Fruit fly (Drosophila melanogaster) whole organism, prepupa: ENCODE measurements around the gene CG11726.
A peak's percentile ranks its signal among the peaks of the same experiment; 100 is the strongest.

Experiments used
- Blimp-1 ChIP-seq: fragments of 200-800 bp; sonication (Bioruptor generic); optimal IDR thresholded peaks from 3 replicates; lab custom pipeline; 2017; ENCODE audit warnings: missing biosample characterization, missing genetic modification characterization, mild to moderate bottlenecking, moderate library complexity, missing genetic modification reagents
- CG11294 ChIP-seq: fragments of 200-800 bp; sonication (Bioruptor generic); IDR thresholded peaks from 2 replicates; pipeline ENCODE4 v1.3.6; 2022; ENCODE audit warnings: missing biosample characterization, missing genetic modification characterization
- CG11762 ChIP-seq: fragments of 200-800 bp; sonication (Bioruptor generic); optimal IDR thresholded peaks from 3 replicates; lab custom pipeline; 2016; ENCODE audit warnings: missing biosample characterization, missing genetic modification characterization; ENCODE audit not compliant: insufficient read depth
- CG11902 ChIP-seq: fragments of 200-800 bp; sonication (Bioruptor generic); optimal IDR thresholded peaks from 3 replicates; lab custom pipeline; 2016; ENCODE audit warnings: missing biosample characterization, missing genetic modification characterization
- CG15336 ChIP-seq: fragments of 200-800 bp; sonication (Bioruptor generic); IDR thresholded peaks from 2 replicates; pipeline ENCODE4 v1.3.6; 2022; ENCODE audit warnings: missing biosample characterization, missing genetic modification characterization
- CG1621 ChIP-seq: fragments of 200-800 bp; sonication (Bioruptor generic); optimal IDR thresholded peaks from 3 replicates; lab custom pipeline; 2018; ENCODE audit warnings: missing biosample characterization, mild to moderate bottlenecking, missing genetic modification characterization
- CG16779 ChIP-seq: fragments of 200-800 bp; sonication (Bioruptor generic); optimal IDR thresholded peaks from 3 replicates; lab custom pipeline; 2017; ENCODE audit warnings: missing biosample characterization, mild to moderate bottlenecking, missing genetic modification characterization
- CG3032 ChIP-seq: fragments of 200-800 bp; optimal IDR thresholded peaks from 2 replicates; lab custom pipeline; 2019; ENCODE audit warnings: missing biosample characterization, mild to moderate bottlenecking, missing genetic modification characterization, moderate library complexity
- CG31627 ChIP-seq: fragments of 200-800 bp; sonication (Bioruptor generic); optimal IDR thresholded peaks from 3 replicates; lab custom pipeline; 2016; ENCODE audit warnings: missing biosample characterization, missing genetic modification characterization
- CG34406 ChIP-seq: fragments of 200-800 bp; sonication (Bioruptor generic); optimal IDR thresholded peaks from 3 replicates; lab custom pipeline; 2016; ENCODE audit warnings: missing biosample characterization, missing genetic modification characterization
- CG3919 ChIP-seq: fragments of 200-800 bp; sonication (Bioruptor generic); optimal IDR thresholded peaks from 3 replicates; lab custom pipeline; 2016; ENCODE audit warnings: missing biosample characterization, missing genetic modification characterization
- CG4318 ChIP-seq: fragments of 200-800 bp; sonication (Bioruptor generic); optimal IDR thresholded peaks from 3 replicates; lab custom pipeline; 2017; ENCODE audit warnings: missing biosample characterization, mild to moderate bottlenecking, missing genetic modification characterization
- CG6276 ChIP-seq: fragments of 200-800 bp; sonication (Bioruptor generic); optimal IDR thresholded peaks from 2 replicates; lab custom pipeline; 2017; ENCODE audit warnings: missing biosample characterization, mild to moderate bottlenecking, missing genetic modification characterization
- CG6792 ChIP-seq: fragments of 200-800 bp; sonication (Bioruptor generic); optimal IDR thresholded peaks from 3 replicates; lab custom pipeline; 2016; ENCODE audit warnings: missing biosample characterization, missing genetic modification characterization
- CG6854 ChIP-seq: fragments of 200-800 bp; sonication (Bioruptor generic); optimal IDR thresholded peaks from 2 replicates; lab custom pipeline; 2017; ENCODE audit warnings: missing biosample characterization, mild to moderate bottlenecking, missing genetic modification characterization
- CG7368 ChIP-seq: fragments of 200-800 bp; sonication (Bioruptor generic); optimal IDR thresholded peaks from 3 replicates; lab custom pipeline; 2016; ENCODE audit warnings: missing biosample characterization, missing genetic modification characterization
- CG8119 ChIP-seq: fragments of 200-800 bp; sonication (Bioruptor generic); IDR thresholded peaks from 3 replicates; pipeline ENCODE4 v1.3.6; 2022; ENCODE audit warnings: missing biosample characterization, missing genetic modification characterization
- CG8319 ChIP-seq: fragments of 200-800 bp; sonication (Bioruptor generic); optimal IDR thresholded peaks from 3 replicates; lab custom pipeline; 2016; ENCODE audit warnings: missing biosample characterization, missing genetic modification characterization
- CG8632 ChIP-seq: fragments of 200-800 bp; sonication (Bioruptor generic); optimal IDR thresholded peaks from 3 replicates; lab custom pipeline; 2016; ENCODE audit warnings: missing biosample characterization, missing genetic modification characterization
- CG9139 ChIP-seq: fragments of 200-800 bp; sonication (Bioruptor generic); optimal IDR thresholded peaks from 3 replicates; lab custom pipeline; 2017; ENCODE audit warnings: missing biosample characterization, mild to moderate bottlenecking, missing genetic modification characterization
- Eip75B ChIP-seq: fragments of 200-800 bp; sonication (Bioruptor generic); optimal IDR thresholded peaks from 3 replicates; lab custom pipeline; 2016; ENCODE audit warnings: missing biosample characterization, missing genetic modification characterization
- Eip93F ChIP-seq: fragments of 200-800 bp; sonication (Bioruptor generic); optimal IDR thresholded peaks from 2 replicates; lab custom pipeline; 2016; ENCODE audit warnings: missing biosample characterization, mild to moderate bottlenecking, missing genetic modification characterization
- Ets21C ChIP-seq: fragments of 200-800 bp; sonication (Bioruptor generic); optimal IDR thresholded peaks from 3 replicates; lab custom pipeline; 2016; ENCODE audit warnings: missing biosample characterization, missing genetic modification characterization
- Ets96B ChIP-seq: fragments of 200-800 bp; optimal IDR thresholded peaks from 2 replicates; lab custom pipeline; 2019; ENCODE audit warnings: missing biosample characterization, mild to moderate bottlenecking, missing genetic modification characterization, moderate library complexity
- Gug ChIP-seq: fragments of 200-800 bp; sonication (Bioruptor generic); IDR thresholded peaks from 2 replicates; pipeline ENCODE4 v1.3.6; 2022; ENCODE audit warnings: missing biosample characterization, missing genetic modification characterization
- Hr38 ChIP-seq: sonication (Bioruptor generic); optimal IDR thresholded peaks from 2 replicates; lab custom pipeline; 2016; ENCODE audit warnings: missing biosample characterization, missing genetic modification characterization
- Hr39 ChIP-seq: fragments of 200-800 bp; sonication (Bioruptor generic); optimal IDR thresholded peaks from 2 replicates; lab custom pipeline; 2016; ENCODE audit warnings: missing biosample characterization, missing genetic modification characterization
- Lpt ChIP-seq: fragments of 200-800 bp; sonication (Bioruptor generic); optimal IDR thresholded peaks from 3 replicates; lab custom pipeline; 2016; ENCODE audit warnings: missing biosample characterization, missing genetic modification characterization
- Met ChIP-seq: fragments of 200-800 bp; sonication (Bioruptor generic); optimal IDR thresholded peaks from 3 replicates; lab custom pipeline; 2016; ENCODE audit warnings: missing biosample characterization, missing genetic modification characterization
- OdsH ChIP-seq: fragments of 200-800 bp; sonication (Bioruptor generic); optimal IDR thresholded peaks from 3 replicates; lab custom pipeline; 2016; ENCODE audit warnings: missing biosample characterization, missing genetic modification characterization
- Smox ChIP-seq: fragments of 200-800 bp; sonication (Bioruptor generic); optimal IDR thresholded peaks from 3 replicates; lab custom pipeline; 2016; ENCODE audit warnings: missing biosample characterization, missing genetic modification characterization
- Sox102F ChIP-seq: fragments of 200-800 bp; sonication (Bioruptor generic); optimal IDR thresholded peaks from 2 replicates; lab custom pipeline; 2016; ENCODE audit warnings: missing biosample characterization, mild to moderate bottlenecking, missing genetic modification characterization
- Sox14 ChIP-seq: fragments of 200-800 bp; sonication (Bioruptor generic); optimal IDR thresholded peaks from 3 replicates; lab custom pipeline; 2016; ENCODE audit warnings: missing biosample characterization, missing genetic modification characterization
- Sox15 ChIP-seq: fragments of 200-800 bp; sonication (Bioruptor generic); optimal IDR thresholded peaks from 3 replicates; lab custom pipeline; 2016; ENCODE audit warnings: missing biosample characterization, missing genetic modification characterization
- acj6 ChIP-seq: fragments of 200-800 bp; sonication (Bioruptor generic); optimal IDR thresholded peaks from 3 replicates; lab custom pipeline; 2016; ENCODE audit warnings: missing biosample characterization, missing genetic modification characterization
- cyc ChIP-seq: fragments of 200-800 bp; sonication (Bioruptor generic); optimal IDR thresholded peaks from 3 replicates; lab custom pipeline; 2016; ENCODE audit warnings: missing biosample characterization, missing genetic modification characterization
- dac ChIP-seq: fragments of 200-800 bp; sonication (Bioruptor generic); optimal IDR thresholded peaks from 2 replicates; lab custom pipeline; 2017; ENCODE audit warnings: missing biosample characterization, mild to moderate bottlenecking, missing genetic modification characterization
- esn ChIP-seq: fragments of 200-800 bp; sonication (Bioruptor generic); optimal IDR thresholded peaks from 2 replicates; lab custom pipeline; 2016; ENCODE audit warnings: missing biosample characterization, mild to moderate bottlenecking, missing genetic modification characterization, moderate library complexity
- fd59A ChIP-seq: fragments of 200-800 bp; sonication (Bioruptor generic); optimal IDR thresholded peaks from 2 replicates; lab custom pipeline; 2017; ENCODE audit warnings: missing biosample characterization, mild to moderate bottlenecking, missing genetic modification characterization, missing genetic modification reagents
- fd85E ChIP-seq: fragments of 200-800 bp; sonication (Bioruptor generic); optimal IDR thresholded peaks from 3 replicates; lab custom pipeline; 2016; ENCODE audit warnings: missing biosample characterization, missing genetic modification characterization
- fkh ChIP-seq: fragments of 200-800 bp; sonication (Bioruptor generic); optimal IDR thresholded peaks from 3 replicates; lab custom pipeline; 2017; ENCODE audit warnings: missing biosample characterization, mild to moderate bottlenecking, missing genetic modification characterization, moderate library complexity
- lz ChIP-seq: fragments of 200-800 bp; sonication (Bioruptor generic); optimal IDR thresholded peaks from 3 replicates; lab custom pipeline; 2016; ENCODE audit warnings: missing biosample characterization, missing genetic modification characterization
- net ChIP-seq: fragments of 200-800 bp; sonication (Bioruptor generic); optimal IDR thresholded peaks from 3 replicates; lab custom pipeline; 2016; ENCODE audit warnings: missing biosample characterization, missing genetic modification characterization
- pdm3 ChIP-seq: fragments of 200-800 bp; sonication (Bioruptor generic); optimal IDR thresholded peaks from 3 replicates; lab custom pipeline; 2016; ENCODE audit warnings: missing biosample characterization, missing genetic modification characterization
- salr ChIP-seq, 2 experiments: fragments of 200-800 bp; sonication (Bioruptor generic); optimal IDR thresholded peaks; 3 replicates each; lab custom pipeline; 2016 to 2018; ENCODE audit warnings: missing biosample characterization in 2 of 2, missing genetic modification characterization in 2 of 2, mild to moderate bottlenecking in 1 of 2
- spab ChIP-seq: fragments of 200-800 bp; sonication (Bioruptor generic); optimal IDR thresholded peaks from 2 replicates; lab custom pipeline; 2017; ENCODE audit warnings: missing biosample characterization, mild to moderate bottlenecking, missing genetic modification characterization, missing genetic modification reagents
- ss ChIP-seq, 2 experiments: fragments of 200-800 bp; sonication (Bioruptor generic); optimal IDR thresholded peaks; 2 replicates in 1 of 2; 3 replicates in 1 of 2; lab custom pipeline; 2017 to 2018; ENCODE audit warnings: mild to moderate bottlenecking in 2 of 2, missing biosample characterization in 2 of 2, missing genetic modification characterization in 2 of 2, moderate library complexity in 1 of 2
- topi ChIP-seq: fragments of 200-800 bp; sonication (Bioruptor generic); optimal IDR thresholded peaks from 3 replicates; lab custom pipeline; 2016; ENCODE audit warnings: missing biosample characterization, missing genetic modification characterization

The CG11726 gene

DNA sequence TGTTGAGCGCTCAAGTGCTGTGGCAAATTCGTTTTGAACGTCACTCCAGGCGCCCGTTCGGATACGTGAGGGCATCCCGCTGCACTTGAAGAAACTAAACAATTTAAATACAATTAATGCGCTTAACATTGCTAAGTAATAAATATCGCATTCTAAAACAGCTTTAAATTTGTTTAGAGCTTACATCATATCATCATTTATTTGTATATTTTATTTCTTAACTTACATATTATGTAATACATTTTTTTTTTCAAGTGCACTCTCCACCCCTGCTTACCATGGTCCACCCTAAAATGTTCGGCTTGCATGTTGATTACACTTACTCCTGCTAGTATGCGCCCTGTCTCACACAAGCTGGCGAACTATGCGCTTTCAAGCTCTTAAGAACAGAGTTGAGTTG, 20.9 kb downstream of the CG11726 start (continued):
- TF ChIP-seq CG7368 (peak; percentile 22), CG16779 (tag; lab: Kevin White, UChicago) (no peak), CG1621 (peak; percentile 66), Blimp-1 (GFP tag; lab: Kevin White, UChicago) (peak; percentile 14), lz (GFP tag; lab: Kevin White, UChicago) (peak; percentile 60), Sox15 (peak; percentile 24), fd85E (no peak), Hr39 (GFP tag; lab: Kevin White, UChicago) (peak; percentile 45), Eip93F (GFP tag; lab: Kevin White, UChicago) (no peak), Smox (peak; percentile 63), dac (no peak), Lpt (GFP tag; lab: Kevin White, UChicago) (peak; percentile 28), CG11294 (GFP tag; lab: Robert Waterston, UW) (peak; percentile 41; the same call in 1 of the 2 replicates)

DNA sequence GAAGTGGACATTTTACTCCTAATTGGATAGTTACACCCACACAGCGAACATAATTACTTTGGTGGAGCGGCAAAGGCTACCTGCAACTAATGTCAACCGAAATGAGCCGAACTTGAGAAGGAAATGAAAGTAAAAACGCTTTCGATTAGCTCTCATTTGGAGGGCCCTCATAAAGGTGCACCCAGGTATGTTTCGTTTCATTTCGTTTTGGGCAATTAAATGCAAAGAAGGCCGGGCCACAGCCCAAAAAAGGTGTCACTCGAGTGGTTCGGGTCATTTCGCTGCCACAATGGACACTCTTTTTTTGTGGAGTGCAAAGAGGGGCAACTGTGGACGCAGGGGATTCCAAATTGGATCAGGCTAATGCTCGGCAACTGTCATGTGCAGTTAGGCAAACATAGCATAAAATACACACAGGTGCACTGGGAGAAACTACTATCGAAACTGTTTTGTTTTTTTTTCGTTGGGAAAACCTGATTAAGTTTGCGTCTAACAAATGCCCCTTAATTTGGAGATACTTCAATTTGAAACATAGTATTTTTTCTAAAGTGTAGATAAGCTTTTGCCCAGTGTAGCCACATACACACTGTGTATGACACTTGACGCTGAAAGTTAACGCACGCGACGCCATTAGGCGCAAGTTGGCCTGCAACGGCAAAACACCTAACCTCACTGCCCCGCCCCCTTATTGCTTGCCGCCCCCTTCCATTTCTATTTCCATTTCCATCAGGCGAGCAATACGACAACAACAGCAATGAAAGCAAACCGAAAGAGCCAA, 22.2 kb downstream of the CG11726 start:
- TF ChIP-seq Sox15 (no peak), fd59A (GFP tag; lab: Kevin White, UChicago) (no peak), ss (GFP tag; optimal IDR thresholded peaks at IDR 0.05; lab: Kevin White, UChicago) (no peak), CG4318 (GFP tag; lab: Kevin White, UChicago) (peak; percentile 23), Hr39 (GFP tag; lab: Kevin White, UChicago) (peak; percentile 10), CG11762 (no peak), CG1621 (no peak), CG6854 (GFP tag; lab: Kevin White, UChicago) (no peak), fkh (GFP tag; lab: Kevin White, UChicago) (peak; percentile 86), CG6276 (GFP tag; lab: Kevin White, UChicago) (peak; percentile 32), net (peak; percentile 18), CG11294 (GFP tag; lab: Robert Waterston, UW) (peak; percentile 76), Lpt (GFP tag; lab: Kevin White, UChicago) (peak; percentile 44), fd85E (no peak), CG3919 (GFP tag; lab: Kevin White, UChicago) (peak; percentile 0), Hr38 (no peak), topi (GFP tag; lab: Kevin White, UChicago) (no peak), CG3032 (tag; lab: Kevin White, UChicago) (no peak), CG15336 (peak; percentile 80), CG31627 (GFP tag; lab: Kevin White, UChicago) (no peak), CG8119 (peak; percentile 60), CG8319 (GFP tag; lab: Kevin White, UChicago) (no peak), CG7368 (no peak), pdm3 (GFP tag; lab: Kevin White, UChicago) (no peak), acj6 (GFP tag; lab: Kevin White, UChicago) (no peak), CG34406 (GFP tag; lab: Kevin White, UChicago) (no peak), Blimp-1 (GFP tag; lab: Kevin White, UChicago) (no peak), CG6792 (no peak), OdsH (GFP tag; lab: Kevin White, UChicago) (peak; percentile 29), Eip75B (GFP tag; lab: Kevin White, UChicago) (no peak), salr (GFP tag; optimal IDR thresholded peaks at IDR 0.05; lab: Kevin White, UChicago) (no peak), Gug (GFP tag; lab: Robert Waterston, UW) (peak; percentile 81), Sox14 (GFP tag; lab: Kevin White, UChicago) (no peak), Smox (no peak), CG16779 (tag; lab: Kevin White, UChicago) (no peak), cyc (GFP tag; lab: Kevin White, UChicago) (peak; percentile 11), Ets21C (no peak), CG8632 (GFP tag; lab: Kevin White, UChicago) (no peak), CG11902 (GFP tag; lab: Kevin White, UChicago) (no peak), spab (no peak), Met (no peak), Sox102F (GFP tag; lab: Kevin White, UChicago) (no peak), CG9139 (GFP tag; lab: Kevin White, UChicago) (no peak), esn (GFP tag; lab: Kevin White, UChicago) (no peak), Ets96B (tag; lab: Kevin White, UChicago) (no peak)
